Fruit fly (Drosophila melanogaster) whole organism, prepupa: ENCODE data around the gene CG43658.

ENCODE experiments used
- CG10631 ChIP-seq: fragments of 200-800 bp; sonication (Bioruptor generic); optimal IDR thresholded peaks from 2 replicates; lab custom pipeline; 2016; ENCODE audit warnings: missing biosample characterization, missing genetic modification characterization
- CG10669 ChIP-seq: fragments of 200-800 bp; sonication (Bioruptor generic); optimal IDR thresholded peaks from 3 replicates; lab custom pipeline; 2018; ENCODE audit warnings: missing biosample characterization, mild to moderate bottlenecking, missing genetic modification characterization, moderate library complexity
- CG11294 ChIP-seq: fragments of 200-800 bp; sonication (Bioruptor generic); IDR thresholded peaks from 2 replicates; pipeline ENCODE4 v1.3.6; 2022; ENCODE audit warnings: missing biosample characterization, missing genetic modification characterization
- CG11762 ChIP-seq: fragments of 200-800 bp; sonication (Bioruptor generic); optimal IDR thresholded peaks from 3 replicates; lab custom pipeline; 2016; ENCODE audit warnings: missing biosample characterization, missing genetic modification characterization; ENCODE audit not compliant: insufficient read depth
- CG11902 ChIP-seq: fragments of 200-800 bp; sonication (Bioruptor generic); optimal IDR thresholded peaks from 3 replicates; lab custom pipeline; 2016; ENCODE audit warnings: missing biosample characterization, missing genetic modification characterization
- CG16779 ChIP-seq: fragments of 200-800 bp; sonication (Bioruptor generic); optimal IDR thresholded peaks from 3 replicates; lab custom pipeline; 2017; ENCODE audit warnings: missing biosample characterization, mild to moderate bottlenecking, missing genetic modification characterization
- CG3032 ChIP-seq: fragments of 200-800 bp; optimal IDR thresholded peaks from 2 replicates; lab custom pipeline; 2019; ENCODE audit warnings: missing biosample characterization, mild to moderate bottlenecking, missing genetic modification characterization, moderate library complexity
- CG32006 ChIP-seq: fragments of 200-800 bp; sonication (Bioruptor generic); optimal IDR thresholded peaks from 3 replicates; lab custom pipeline; 2017; ENCODE audit warnings: missing biosample characterization, mild to moderate bottlenecking, missing genetic modification characterization
- CG34406 ChIP-seq: fragments of 200-800 bp; sonication (Bioruptor generic); optimal IDR thresholded peaks from 3 replicates; lab custom pipeline; 2016; ENCODE audit warnings: missing biosample characterization, missing genetic modification characterization
- CG3919 ChIP-seq: fragments of 200-800 bp; sonication (Bioruptor generic); optimal IDR thresholded peaks from 3 replicates; lab custom pipeline; 2016; ENCODE audit warnings: missing biosample characterization, missing genetic modification characterization
- CG4318 ChIP-seq: fragments of 200-800 bp; sonication (Bioruptor generic); optimal IDR thresholded peaks from 3 replicates; lab custom pipeline; 2017; ENCODE audit warnings: missing biosample characterization, mild to moderate bottlenecking, missing genetic modification characterization
- CG6163 ChIP-seq: fragments of 200-800 bp; sonication (Bioruptor generic); IDR thresholded peaks from 3 replicates; pipeline ENCODE4 v1.3.6; 2022; ENCODE audit warnings: missing biosample characterization, missing genetic modification characterization
- CG6276 ChIP-seq: fragments of 200-800 bp; sonication (Bioruptor generic); optimal IDR thresholded peaks from 2 replicates; lab custom pipeline; 2017; ENCODE audit warnings: missing biosample characterization, mild to moderate bottlenecking, missing genetic modification characterization
- CG6792 ChIP-seq: fragments of 200-800 bp; sonication (Bioruptor generic); optimal IDR thresholded peaks from 3 replicates; lab custom pipeline; 2016; ENCODE audit warnings: missing biosample characterization, missing genetic modification characterization
- CG6854 ChIP-seq: fragments of 200-800 bp; sonication (Bioruptor generic); optimal IDR thresholded peaks from 2 replicates; lab custom pipeline; 2017; ENCODE audit warnings: missing biosample characterization, mild to moderate bottlenecking, missing genetic modification characterization
- CG7368 ChIP-seq: fragments of 200-800 bp; sonication (Bioruptor generic); optimal IDR thresholded peaks from 3 replicates; lab custom pipeline; 2016; ENCODE audit warnings: missing biosample characterization, missing genetic modification characterization
- CG8319 ChIP-seq: fragments of 200-800 bp; sonication (Bioruptor generic); optimal IDR thresholded peaks from 3 replicates; lab custom pipeline; 2016; ENCODE audit warnings: missing biosample characterization, missing genetic modification characterization
- CG8632 ChIP-seq: fragments of 200-800 bp; sonication (Bioruptor generic); optimal IDR thresholded peaks from 3 replicates; lab custom pipeline; 2016; ENCODE audit warnings: missing biosample characterization, missing genetic modification characterization
- CG9139 ChIP-seq: fragments of 200-800 bp; sonication (Bioruptor generic); optimal IDR thresholded peaks from 3 replicates; lab custom pipeline; 2017; ENCODE audit warnings: missing biosample characterization, mild to moderate bottlenecking, missing genetic modification characterization
- Eip75B ChIP-seq: fragments of 200-800 bp; sonication (Bioruptor generic); optimal IDR thresholded peaks from 3 replicates; lab custom pipeline; 2016; ENCODE audit warnings: missing biosample characterization, missing genetic modification characterization
- Eip78C ChIP-seq: fragments of 200-800 bp; sonication (Bioruptor generic); peaks from one replicate; lab custom pipeline; 2016; ENCODE audit warnings: missing biosample characterization, missing genetic modification characterization
- Ets21C ChIP-seq: fragments of 200-800 bp; sonication (Bioruptor generic); optimal IDR thresholded peaks from 3 replicates; lab custom pipeline; 2016; ENCODE audit warnings: missing biosample characterization, missing genetic modification characterization
- Ets96B ChIP-seq: fragments of 200-800 bp; optimal IDR thresholded peaks from 2 replicates; lab custom pipeline; 2019; ENCODE audit warnings: missing biosample characterization, mild to moderate bottlenecking, missing genetic modification characterization, moderate library complexity
- Hr38 ChIP-seq: sonication (Bioruptor generic); optimal IDR thresholded peaks from 2 replicates; lab custom pipeline; 2016; ENCODE audit warnings: missing biosample characterization, missing genetic modification characterization
- Hr4 ChIP-seq: fragments of 200-800 bp; sonication (Bioruptor generic); optimal IDR thresholded peaks from 3 replicates; lab custom pipeline; 2016; ENCODE audit warnings: missing biosample characterization, missing genetic modification characterization
- Lpt ChIP-seq: fragments of 200-800 bp; sonication (Bioruptor generic); optimal IDR thresholded peaks from 3 replicates; lab custom pipeline; 2016; ENCODE audit warnings: missing biosample characterization, missing genetic modification characterization
- Met ChIP-seq: fragments of 200-800 bp; sonication (Bioruptor generic); optimal IDR thresholded peaks from 3 replicates; lab custom pipeline; 2016; ENCODE audit warnings: missing biosample characterization, missing genetic modification characterization
- OdsH ChIP-seq: fragments of 200-800 bp; sonication (Bioruptor generic); optimal IDR thresholded peaks from 3 replicates; lab custom pipeline; 2016; ENCODE audit warnings: missing biosample characterization, missing genetic modification characterization
- Smox ChIP-seq: fragments of 200-800 bp; sonication (Bioruptor generic); optimal IDR thresholded peaks from 3 replicates; lab custom pipeline; 2016; ENCODE audit warnings: missing biosample characterization, missing genetic modification characterization
- Sox102F ChIP-seq: fragments of 200-800 bp; sonication (Bioruptor generic); optimal IDR thresholded peaks from 2 replicates; lab custom pipeline; 2016; ENCODE audit warnings: missing biosample characterization, mild to moderate bottlenecking, missing genetic modification characterization
- Sox14 ChIP-seq: fragments of 200-800 bp; sonication (Bioruptor generic); optimal IDR thresholded peaks from 3 replicates; lab custom pipeline; 2016; ENCODE audit warnings: missing biosample characterization, missing genetic modification characterization
- Sox15 ChIP-seq: fragments of 200-800 bp; sonication (Bioruptor generic); optimal IDR thresholded peaks from 3 replicates; lab custom pipeline; 2016; ENCODE audit warnings: missing biosample characterization, missing genetic modification characterization
- acj6 ChIP-seq: fragments of 200-800 bp; sonication (Bioruptor generic); optimal IDR thresholded peaks from 3 replicates; lab custom pipeline; 2016; ENCODE audit warnings: missing biosample characterization, missing genetic modification characterization
- cyc ChIP-seq: fragments of 200-800 bp; sonication (Bioruptor generic); optimal IDR thresholded peaks from 3 replicates; lab custom pipeline; 2016; ENCODE audit warnings: missing biosample characterization, missing genetic modification characterization
- dac ChIP-seq: fragments of 200-800 bp; sonication (Bioruptor generic); optimal IDR thresholded peaks from 2 replicates; lab custom pipeline; 2017; ENCODE audit warnings: missing biosample characterization, mild to moderate bottlenecking, missing genetic modification characterization
- dsx ChIP-seq: fragments of 200-800 bp; optimal IDR thresholded peaks from 3 replicates; lab custom pipeline; 2019; ENCODE audit warnings: missing biosample characterization, mild to moderate bottlenecking, missing genetic modification characterization, moderate library complexity; ENCODE audit not compliant: poor library complexity, severe bottlenecking
- eg ChIP-seq: fragments of 200-800 bp; sonication (Bioruptor generic); IDR thresholded peaks from 3 replicates; pipeline ENCODE4 v1.3.6; 2022; ENCODE audit warnings: missing biosample characterization, missing genetic modification characterization
- esn ChIP-seq: fragments of 200-800 bp; sonication (Bioruptor generic); optimal IDR thresholded peaks from 2 replicates; lab custom pipeline; 2016; ENCODE audit warnings: missing biosample characterization, mild to moderate bottlenecking, missing genetic modification characterization, moderate library complexity
- fd59A ChIP-seq: fragments of 200-800 bp; sonication (Bioruptor generic); optimal IDR thresholded peaks from 2 replicates; lab custom pipeline; 2017; ENCODE audit warnings: missing biosample characterization, mild to moderate bottlenecking, missing genetic modification characterization, missing genetic modification reagents
- fkh ChIP-seq: fragments of 200-800 bp; sonication (Bioruptor generic); optimal IDR thresholded peaks from 3 replicates; lab custom pipeline; 2017; ENCODE audit warnings: missing biosample characterization, mild to moderate bottlenecking, missing genetic modification characterization, moderate library complexity
- net ChIP-seq: fragments of 200-800 bp; sonication (Bioruptor generic); optimal IDR thresholded peaks from 3 replicates; lab custom pipeline; 2016; ENCODE audit warnings: missing biosample characterization, missing genetic modification characterization
- pdm3 ChIP-seq: fragments of 200-800 bp; sonication (Bioruptor generic); optimal IDR thresholded peaks from 3 replicates; lab custom pipeline; 2016; ENCODE audit warnings: missing biosample characterization, missing genetic modification characterization
- salr ChIP-seq, 2 experiments: fragments of 200-800 bp; sonication (Bioruptor generic); optimal IDR thresholded peaks; 3 replicates each; lab custom pipeline; 2016 to 2018; ENCODE audit warnings: missing biosample characterization in 2 of 2, missing genetic modification characterization in 2 of 2, mild to moderate bottlenecking in 1 of 2
- spab ChIP-seq: fragments of 200-800 bp; sonication (Bioruptor generic); optimal IDR thresholded peaks from 2 replicates; lab custom pipeline; 2017; ENCODE audit warnings: missing biosample characterization, mild to moderate bottlenecking, missing genetic modification characterization, missing genetic modification reagents
- ss ChIP-seq, 2 experiments: fragments of 200-800 bp; sonication (Bioruptor generic); optimal IDR thresholded peaks; 2 replicates in 1 of 2; 3 replicates in 1 of 2; lab custom pipeline; 2017 to 2018; ENCODE audit warnings: mild to moderate bottlenecking in 2 of 2, missing biosample characterization in 2 of 2, missing genetic modification characterization in 2 of 2, moderate library complexity in 1 of 2
- topi ChIP-seq: fragments of 200-800 bp; sonication (Bioruptor generic); optimal IDR thresholded peaks from 3 replicates; lab custom pipeline; 2016; ENCODE audit warnings: missing biosample characterization, missing genetic modification characterization
- vri ChIP-seq: fragments of 200-800 bp; sonication (Bioruptor generic); optimal IDR thresholded peaks from 3 replicates; lab custom pipeline; 2016; ENCODE audit warnings: missing biosample characterization, mild to moderate bottlenecking, missing genetic modification characterization

Gene CG43658

dm6 chrX:17518117-17518689 is 42.8 kb downstream of the CG43658 start (continued):
- peak; percentile 67 for TF ChIP-seq acj6
- peak; percentile 25 for TF ChIP-seq CG7368
- peak; percentile 41 for TF ChIP-seq spab (GFP tag; lab: Kevin White, UChicago)
- peak; percentile 50 for TF ChIP-seq CG10669 (GFP tag; lab: Kevin White, UChicago)
- peak; percentile 66 for TF ChIP-seq CG6792 (GFP tag; lab: Kevin White, UChicago)
- TF ChIP-seq Ets21C (GFP tag; lab: Kevin White, UChicago): peak; percentile 14
- peak; percentile 24 for TF ChIP-seq CG11902 (GFP tag; lab: Kevin White, UChicago)
- peak; percentile 18 for TF ChIP-seq fkh (GFP tag; lab: Kevin White, UChicago)
- TF ChIP-seq CG4318 (GFP tag; lab: Kevin White, UChicago): peak; percentile 56
- TF ChIP-seq Lpt (GFP tag; lab: Kevin White, UChicago): no peak
- peak; percentile 44 for TF ChIP-seq Ets96B
- TF ChIP-seq topi (GFP tag; lab: Kevin White, UChicago): peak; percentile 62
- TF ChIP-seq dac (GFP tag; lab: Kevin White, UChicago): peak; percentile 20
- no peak for TF ChIP-seq CG6163 (GFP tag; lab: Robert Waterston, UW)
- TF ChIP-seq Met: peak; percentile 62
- peak; percentile 37 for TF ChIP-seq Sox15
- peak; percentile 68 for TF ChIP-seq CG3919 (GFP tag; lab: Kevin White, UChicago)
- TF ChIP-seq CG11294 (GFP tag; lab: Robert Waterston, UW): no peak
- TF ChIP-seq fd59A (GFP tag; lab: Kevin White, UChicago): peak; percentile 53
- peak; percentile 36 for TF ChIP-seq CG34406 (GFP tag; lab: Kevin White, UChicago)
- TF ChIP-seq Sox102F (GFP tag; lab: Kevin White, UChicago): peak; percentile 31
- TF ChIP-seq CG3032 (tag; lab: Kevin White, UChicago): peak; percentile 57
- TF ChIP-seq dsx (GFP tag; lab: Kevin White, UChicago): peak; percentile 7
- TF ChIP-seq pdm3 (GFP tag; lab: Kevin White, UChicago): peak; percentile 70
- TF ChIP-seq CG6854 (GFP tag; lab: Kevin White, UChicago): no peak
- TF ChIP-seq CG9139 (GFP tag; lab: Kevin White, UChicago): no peak

- no peak for TF ChIP-seq cyc (GFP tag; lab: Kevin White, UChicago)
- TF ChIP-seq CG3919 (GFP tag; lab: Kevin White, UChicago): peak; percentile 14
- TF ChIP-seq CG8319 (GFP tag; lab: Kevin White, UChicago): no peak
- no peak for TF ChIP-seq CG16779
- peak; percentile 11 for TF ChIP-seq acj6
- TF ChIP-seq Lpt (GFP tag; lab: Kevin White, UChicago): no peak
- no peak for TF ChIP-seq Sox15
- TF ChIP-seq CG6276 (GFP tag; lab: Kevin White, UChicago): no peak
- TF ChIP-seq esn (GFP tag; lab: Kevin White, UChicago): peak; percentile 8
- TF ChIP-seq Hr4 (GFP tag; lab: Kevin White, UChicago): no peak
- no peak for TF ChIP-seq Smox (GFP tag; lab: Kevin White, UChicago)
- TF ChIP-seq fkh (GFP tag; lab: Kevin White, UChicago): no peak
- peak; percentile 38 for TF ChIP-seq CG32006
- peak; percentile 11 for TF ChIP-seq Sox14 (GFP tag; lab: Kevin White, UChicago)
- no peak for TF ChIP-seq CG8632 (GFP tag; lab: Kevin White, UChicago)
- TF ChIP-seq topi (GFP tag; lab: Kevin White, UChicago): peak; percentile 19
- no peak for TF ChIP-seq ss (GFP tag; optimal IDR thresholded peaks at IDR 0.05; lab: Kevin White, UChicago)
- peak in 1 of 2 experiments; percentile 14 for TF ChIP-seq salr (GFP tag; optimal IDR thresholded peaks at IDR 0.05; lab: Kevin White, UChicago)
- no peak for TF ChIP-seq net (GFP tag; lab: Kevin White, UChicago)
- TF ChIP-seq vri (GFP tag; lab: Kevin White, UChicago): no peak
- TF ChIP-seq OdsH (GFP tag; lab: Kevin White, UChicago): no peak
- TF ChIP-seq CG4318 (GFP tag; lab: Kevin White, UChicago): no peak
- TF ChIP-seq CG6163 (GFP tag; lab: Robert Waterston, UW): no peak
- no peak for TF ChIP-seq CG6854 (GFP tag; lab: Kevin White, UChicago)
- TF ChIP-seq spab (GFP tag; lab: Kevin White, UChicago): no peak
- TF ChIP-seq Hr38 (GFP tag; lab: Kevin White, UChicago): no peak
- TF ChIP-seq CG6792 (GFP tag; lab: Kevin White, UChicago): no peak
- no peak for TF ChIP-seq CG11294 (GFP tag; lab: Robert Waterston, UW)
- no peak for TF ChIP-seq CG11762 (GFP tag; lab: Kevin White, UChicago)
- no peak for TF ChIP-seq Ets96B
- peak; percentile 75 for TF ChIP-seq Eip78C
- TF ChIP-seq Eip75B (GFP tag; lab: Kevin White, UChicago): no peak
- TF ChIP-seq eg (GFP tag; lab: Robert Waterston, UW): no peak
- TF ChIP-seq dsx (GFP tag; lab: Kevin White, UChicago): no peak
- no peak for TF ChIP-seq CG10631 (GFP tag; lab: Kevin White, UChicago)
- TF ChIP-seq Ets21C (GFP tag; lab: Kevin White, UChicago): no peak
Observed at dm6 chrX:17516714-17517113, 44.3 kb downstream of the CG43658 start.
